Fruit fly (Drosophila melanogaster) whole organism: ENCODE data around the gene MTF-1.

Experiments
- CG8478 ChIP-seq: fragments of >200 bp; optimal IDR thresholded peaks from 2 replicates; lab custom pipeline; 2018; ENCODE audit warnings: inconsistent platforms
- Dll ChIP-seq: fragments of >200 bp; optimal IDR thresholded peaks from 2 replicates; lab custom pipeline; 2017
- EcR ChIP-seq, 2 experiments: fragments of >200 bp; optimal IDR thresholded peaks; 2 replicates each; lab custom pipeline; 2017; ENCODE audit warnings: missing biosample characterization in 2 of 2, missing genetic modification characterization in 2 of 2, missing genetic modification reagents in 2 of 2
- pan ChIP-seq: fragments of >200 bp; optimal IDR thresholded peaks from 2 replicates; lab custom pipeline; 2017

dm6 chr3L:9423757-9424527 lies 6.2 kb upstream of the MTF-1 start:
- TF ChIP-seq EcR (GFP tag; optimal IDR thresholded peaks at IDR 0.05; lab: Kevin White, UChicago) (no peak), Dll (lab: Kevin White, UChicago) (no peak), pan (lab: Kevin White, UChicago) (no peak), CG8478 (lab: Kevin White, UChicago) (no peak)
